Worm (Caenorhabditis elegans) whole organism, L2 larva: ENCODE data around the gene pph-4.1.

ENCODE experiments used
- C34F6.9 ChIP-seq: fragments of 150-350 bp; optimal IDR thresholded peaks from 2 replicates; lab custom pipeline; 2014; ENCODE audit warnings: missing biosample characterization, missing genetic modification characterization
- F13H6.1 ChIP-seq: sonication (generic microtip); optimal IDR thresholded peaks from 2 replicates; lab custom pipeline; 2016; ENCODE audit warnings: missing genetic modification characterization, missing compliant biosample characterization
- Y55F3AM.14 ChIP-seq: fragments of 200-800 bp; sonication (Bioruptor generic); optimal IDR thresholded peaks from 2 replicates; lab custom pipeline; 2018; ENCODE audit warnings: mild to moderate bottlenecking, missing genetic modification characterization, missing compliant biosample characterization
- ZK546.5 ChIP-seq: sonication (generic microtip); optimal IDR thresholded peaks from 2 replicates; lab custom pipeline; 2017; ENCODE audit warnings: missing biosample characterization, missing genetic modification characterization
- alr-1 ChIP-seq: fragments of 150-350 bp; optimal IDR thresholded peaks from 2 replicates; lab custom pipeline; 2014; ENCODE audit warnings: missing biosample characterization, missing genetic modification characterization
- ama-1 ChIP-seq: fragments of 150-350 bp; optimal IDR thresholded peaks from 2 replicates; lab custom pipeline; 2018; ENCODE audit warnings: inconsistent platforms
- blmp-1 ChIP-seq: sonication (generic microtip); optimal IDR thresholded peaks from 2 replicates; lab custom pipeline; 2017; ENCODE audit warnings: missing genetic modification characterization, mild to moderate bottlenecking, missing compliant biosample characterization, antibody characterized with exemption, moderate library complexity; ENCODE audit not compliant: insufficient read depth
- ceh-16 ChIP-seq: fragments of 150-350 bp; optimal IDR thresholded peaks from 2 replicates; lab custom pipeline; 2014; ENCODE audit warnings: missing biosample characterization, missing genetic modification characterization
- ceh-82 ChIP-seq: fragments of 150-350 bp; optimal IDR thresholded peaks from 2 replicates; lab custom pipeline; 2014; ENCODE audit warnings: missing biosample characterization, missing genetic modification characterization
- crh-2 ChIP-seq: sonication (generic microtip); optimal IDR thresholded peaks from 2 replicates; lab custom pipeline; 2017; ENCODE audit warnings: missing biosample characterization, missing genetic modification characterization
- elt-1 ChIP-seq: fragments of 150-350 bp; optimal IDR thresholded peaks from 2 replicates; lab custom pipeline; 2014; ENCODE audit warnings: missing biosample characterization, missing genetic modification characterization
- fos-1 ChIP-seq: fragments of 150-350 bp; optimal IDR thresholded peaks from 2 replicates; lab custom pipeline; 2014; ENCODE audit warnings: missing biosample characterization, missing genetic modification characterization
- gmeb-1 ChIP-seq: fragments of 150-350 bp; optimal IDR thresholded peaks from 2 replicates; lab custom pipeline; 2014; ENCODE audit warnings: missing biosample characterization, missing genetic modification characterization
- lin-11 ChIP-seq: fragments of 150-350 bp; sonication (generic microtip); optimal IDR thresholded peaks from 2 replicates; lab custom pipeline; 2014; ENCODE audit warnings: missing biosample characterization, missing genetic modification characterization, inconsistent platforms, mixed read lengths
- lin-13 ChIP-seq: fragments of 150-350 bp; optimal IDR thresholded peaks from 2 replicates; lab custom pipeline; 2014; ENCODE audit warnings: missing biosample characterization, missing genetic modification reagents, missing genetic modification characterization
- lsy-2 ChIP-seq, 2 experiments: fragments of 150-350 bp in 1 of 2; sonication (generic microtip) in 1 of 2; optimal IDR thresholded peaks; 2 replicates each; lab custom pipeline; 2014 to 2017; ENCODE audit warnings: missing biosample characterization in 2 of 2, missing genetic modification characterization in 2 of 2
- mab-5 ChIP-seq: fragments of 150-350 bp; optimal IDR thresholded peaks from 2 replicates; lab custom pipeline; 2014; ENCODE audit warnings: missing biosample characterization, missing genetic modification characterization
- mbf-1 ChIP-seq: sonication (generic microtip); optimal IDR thresholded peaks from 2 replicates; lab custom pipeline; 2017; ENCODE audit warnings: missing biosample characterization, missing genetic modification characterization
- mdl-1 ChIP-seq, 2 experiments: fragments of 150-350 bp in 1 of 2; sonication (generic microtip) in 1 of 2; optimal IDR thresholded peaks; 2 replicates each; lab custom pipeline; 2017; ENCODE audit warnings: missing biosample characterization in 2 of 2, missing genetic modification characterization in 2 of 2
- nhr-10 ChIP-seq: sonication (generic microtip); optimal IDR thresholded peaks from 2 replicates; lab custom pipeline; 2017; ENCODE audit warnings: missing biosample characterization, missing genetic modification characterization
- nhr-11 ChIP-seq: fragments of 150-350 bp; optimal IDR thresholded peaks from 2 replicates; lab custom pipeline; 2014; ENCODE audit warnings: missing biosample characterization, missing genetic modification characterization
- nhr-129 ChIP-seq: fragments of 150-350 bp; optimal IDR thresholded peaks from 2 replicates; lab custom pipeline; 2014; ENCODE audit warnings: missing biosample characterization, missing genetic modification characterization
- nhr-21 ChIP-seq: fragments of 150-350 bp; optimal IDR thresholded peaks from 2 replicates; lab custom pipeline; 2014; ENCODE audit warnings: missing biosample characterization, missing genetic modification characterization
- nhr-23 ChIP-seq: fragments of 150-350 bp; optimal IDR thresholded peaks from 2 replicates; lab custom pipeline; 2014; ENCODE audit warnings: missing biosample characterization, missing genetic modification reagents, missing genetic modification characterization
- nhr-25 ChIP-seq: fragments of 150-350 bp; sonication (generic microtip); optimal IDR thresholded peaks from 3 replicates; lab custom pipeline; 2014; ENCODE audit warnings: missing biosample characterization, missing genetic modification characterization
- nhr-6 ChIP-seq: fragments of 150-350 bp; optimal IDR thresholded peaks from 2 replicates; lab custom pipeline; 2014; ENCODE audit warnings: missing biosample characterization, missing genetic modification characterization
- peb-1 ChIP-seq: fragments of 150-350 bp; optimal IDR thresholded peaks from 2 replicates; lab custom pipeline; 2014; ENCODE audit warnings: missing biosample characterization, missing genetic modification characterization
- sem-4 ChIP-seq: fragments of 150-350 bp; optimal IDR thresholded peaks from 2 replicates; lab custom pipeline; 2014; ENCODE audit warnings: missing biosample characterization, missing genetic modification reagents, missing genetic modification characterization
- sma-3 ChIP-seq: sonication (generic microtip); optimal IDR thresholded peaks from 2 replicates; lab custom pipeline; 2016; ENCODE audit warnings: missing genetic modification reagents, missing genetic modification characterization, missing compliant biosample characterization
- sma-9 ChIP-seq, 2 experiments: fragments of 150-350 bp in 1 of 2; sonication (generic microtip) in 1 of 2; optimal IDR thresholded peaks; 2 replicates each; lab custom pipeline; 2014 to 2016; ENCODE audit warnings: missing genetic modification characterization in 2 of 2, mild to moderate bottlenecking in 1 of 2, missing biosample characterization in 1 of 2, missing compliant biosample characterization in 1 of 2, missing genetic modification reagents in 1 of 2, moderate library complexity in 1 of 2
- snpc-4 ChIP-seq: fragments of 150-350 bp; optimal IDR thresholded peaks from 2 replicates; lab custom pipeline; 2014; ENCODE audit warnings: missing biosample characterization, missing genetic modification characterization
- unc-39 ChIP-seq: fragments of 150-350 bp; optimal IDR thresholded peaks from 2 replicates; lab custom pipeline; 2014; ENCODE audit warnings: missing biosample characterization, missing genetic modification characterization
- unc-55 ChIP-seq: fragments of 150-350 bp; sonication (generic microtip); optimal IDR thresholded peaks from 3 replicates; lab custom pipeline; 2014; ENCODE audit warnings: missing biosample characterization, missing genetic modification reagents, missing genetic modification characterization
- unc-62 ChIP-seq: fragments of 150-350 bp; optimal IDR thresholded peaks from 2 replicates; lab custom pipeline; 2014; ENCODE audit warnings: missing biosample characterization, missing genetic modification reagents, missing genetic modification characterization
- zag-1 ChIP-seq: fragments of 150-350 bp; optimal IDR thresholded peaks from 2 replicates; lab custom pipeline; 2014; ENCODE audit warnings: missing biosample characterization, missing genetic modification characterization
- ztf-1 ChIP-seq: fragments of 200-800 bp; sonication (Bioruptor generic); conservative IDR thresholded peaks from 2 replicates; pipeline ENCODE4 v1.3.6; 2022; ENCODE audit warnings: missing genetic modification characterization, missing compliant biosample characterization

pph-4.1 gene

DNA sequence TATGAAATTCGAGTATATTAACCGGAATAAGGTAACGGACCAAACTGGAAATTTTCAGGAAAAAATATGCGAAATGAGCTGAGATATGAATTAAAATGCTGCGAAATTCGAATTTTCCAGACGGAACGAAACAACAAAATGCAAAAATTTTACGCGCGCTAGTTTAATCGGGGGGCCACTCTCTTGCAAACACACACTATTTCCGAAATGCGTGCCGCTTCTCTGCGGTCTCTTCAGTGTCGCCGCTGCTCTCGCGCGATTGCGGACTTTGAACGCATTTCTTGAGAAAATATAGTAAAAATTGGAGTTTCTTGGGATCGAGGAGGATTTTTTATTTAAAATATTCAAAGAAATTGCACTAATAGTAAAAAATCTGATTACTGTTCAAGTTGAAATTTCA, 18.3 kb upstream of the pph-4.1 start:
- TF ChIP-seq ama-1 (no peak), ztf-1 (GFP tag; lab: Robert Waterston, UW) (no peak), lin-11 (tag; lab: Kevin White, UChicago) (peak; percentile 75), nhr-10 (tag; lab: Kevin White, UChicago) (no peak), mbf-1 (tag; lab: Kevin White, UChicago) (peak; percentile 15), nhr-129 (tag; lab: Kevin White, UChicago) (peak; percentile 2), ceh-82 (tag; lab: Kevin White, UChicago) (no peak), elt-1 (tag; lab: Kevin White, UChicago) (no peak), unc-55 (GFP tag; lab: Kevin White, UChicago) (peak; percentile 68), sem-4 (tag; lab: Kevin White, UChicago) (peak; percentile 56), nhr-21 (no peak), gmeb-1 (tag; lab: Kevin White, UChicago) (peak; percentile 3)

DNA sequence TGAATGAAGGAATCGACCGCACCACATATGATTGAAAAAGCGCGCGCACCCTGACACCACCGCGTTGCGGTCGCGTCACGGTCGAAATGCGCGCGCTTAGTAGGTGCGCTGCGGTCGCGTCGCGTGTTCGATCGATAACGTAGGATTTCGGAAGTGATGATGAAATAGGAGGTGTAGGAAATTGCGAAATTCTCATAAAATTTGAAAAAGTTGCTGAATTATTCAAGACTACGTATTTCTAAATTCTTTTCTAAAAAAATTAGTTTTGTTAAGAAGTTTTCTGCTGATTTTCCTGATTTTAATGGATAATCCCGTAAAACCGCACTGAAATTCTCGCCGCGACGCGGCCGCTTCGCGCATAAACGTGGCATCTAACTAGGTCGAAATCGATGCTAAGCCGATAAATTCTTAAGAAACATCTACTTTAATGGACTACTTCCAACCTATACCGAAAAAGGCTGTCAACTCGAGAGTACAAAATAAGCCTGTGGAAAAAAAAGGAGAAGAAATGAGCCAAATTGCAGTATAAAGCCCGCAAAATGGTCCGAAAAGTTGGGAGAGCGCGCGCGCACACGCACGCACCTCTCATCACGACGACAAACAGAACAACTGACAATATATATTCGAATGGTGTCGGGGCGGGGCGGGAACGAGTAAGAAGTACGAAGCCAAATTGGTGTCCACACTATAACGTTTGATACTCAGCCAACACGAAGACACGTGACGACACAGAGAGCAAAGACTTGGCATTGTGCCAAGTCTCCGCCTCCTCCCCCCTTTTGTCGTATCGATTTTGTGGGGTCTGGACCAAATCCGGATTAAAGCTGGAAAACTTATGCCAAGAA, 17.5 kb upstream of the pph-4.1 start, which contains the start of gene his-72:
his-72 (minus strand) TSS at position 589 of the 845 bp plus-strand sequence.
- TF ChIP-seq unc-39 (tag; lab: Kevin White, UChicago) (no peak), nhr-6 (peak; percentile 19), sma-9 (GFP tag; optimal IDR thresholded peaks at IDR 0.05; lab: Kevin White, UChicago) (peak; percentile 48), sma-9 (tag; optimal IDR thresholded peaks at IDR 0.05; lab: Kevin White, UChicago) (no peak), nhr-21 (peak; percentile 8), fos-1 (tag; lab: Kevin White, UChicago) (peak; percentile 7), mab-5 (tag; lab: Kevin White, UChicago) (peak; percentile 35), ama-1 (peak; percentile 93), unc-55 (GFP tag; lab: Kevin White, UChicago) (peak; percentile 42), blmp-1 (peak; percentile 10), zag-1 (tag; lab: Kevin White, UChicago) (peak; percentile 9), F13H6.1 (peak; percentile 52), sem-4 (tag; lab: Kevin White, UChicago) (peak; percentile 63), C34F6.9 (peak; percentile 73), gmeb-1 (tag; lab: Kevin White, UChicago) (peak; percentile 47), mdl-1 (tag; optimal IDR thresholded peaks at IDR 0.05; lab: Kevin White, UChicago) (peak; percentile 29 to 62), snpc-4 (tag; lab: Kevin White, UChicago) (no peak), alr-1 (tag; lab: Kevin White, UChicago) (no peak), nhr-23 (tag; lab: Kevin White, UChicago) (no peak), ceh-82 (tag; lab: Kevin White, UChicago) (no peak), lin-11 (tag; lab: Kevin White, UChicago) (peak; percentile 8), nhr-129 (tag; lab: Kevin White, UChicago) (peak; percentile 51), crh-2 (tag; lab: Kevin White, UChicago) (peak; percentile 9), nhr-11 (tag; lab: Kevin White, UChicago) (no peak), lsy-2 (tag; optimal IDR thresholded peaks at IDR 0.05; lab: Kevin White, UChicago) (peak in 1 of 2 experiments; percentile 65), sma-3 (GFP tag; lab: Kevin White, UChicago) (peak; percentile 17), lin-13 (peak; percentile 77), Y55F3AM.14 (no peak), nhr-25 (tag; lab: Kevin White, UChicago) (peak; percentile 62)

DNA sequence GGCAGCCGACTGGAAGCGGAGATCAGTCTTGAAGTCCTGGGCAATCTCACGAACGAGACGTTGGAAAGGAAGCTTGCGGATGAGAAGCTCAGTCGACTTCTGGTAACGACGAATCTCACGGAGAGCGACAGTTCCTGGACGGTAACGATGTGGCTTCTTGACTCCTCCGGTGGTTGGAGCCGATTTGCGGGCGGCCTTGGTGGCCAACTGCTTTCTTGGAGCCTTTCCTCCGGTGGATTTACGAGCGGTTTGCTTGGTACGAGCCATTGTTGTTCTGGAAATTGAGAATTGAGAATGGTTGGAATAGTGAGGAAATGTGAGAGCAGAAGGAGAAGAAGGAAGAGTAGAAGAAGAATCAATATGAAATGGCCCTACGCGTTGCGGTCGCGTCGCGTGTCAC, 16.8 kb upstream of the pph-4.1 start:
- TF ChIP-seq gmeb-1 (tag; lab: Kevin White, UChicago) (no peak), nhr-21 (no peak), ama-1 (no peak)
- TF ChIP-seq, all 48 proteins: peak for 0

DNA sequence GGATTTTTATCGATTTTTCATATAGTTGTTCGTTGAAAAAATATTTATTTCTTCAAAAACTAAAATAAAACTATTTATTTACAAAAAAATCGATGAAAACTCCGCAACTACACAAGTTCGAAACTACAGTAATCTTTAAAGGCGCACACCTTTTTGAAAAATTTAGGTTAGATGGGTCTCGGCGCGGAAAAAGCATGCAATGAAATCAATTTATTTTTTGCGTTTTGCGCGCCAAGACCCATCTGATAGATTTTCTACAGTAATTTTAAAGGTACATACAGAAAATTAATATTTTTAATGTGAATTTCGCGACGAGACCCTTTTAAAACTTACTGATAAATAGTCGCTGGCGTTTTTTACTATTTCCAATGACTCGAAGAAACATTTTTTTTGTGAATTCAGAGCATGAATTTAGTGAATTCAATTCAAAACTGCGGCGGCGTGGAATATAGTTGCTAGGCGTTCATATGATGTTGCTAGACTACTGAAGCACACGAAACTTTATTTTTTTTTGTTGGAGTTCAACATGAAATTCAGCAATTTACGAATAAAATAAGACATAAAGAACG, 15.9 kb upstream of the pph-4.1 start, which contains the start of gene Y75B8A.33:
Y75B8A.33 (minus strand) TSS at position 385 of the 569 bp plus-strand sequence.
- TF ChIP-seq lsy-2 (tag; optimal IDR thresholded peaks at IDR 0.05; lab: Kevin White, UChicago) (peak in 1 of 2 experiments; percentile 24), sem-4 (tag; lab: Kevin White, UChicago) (peak; percentile 23), lin-13 (peak; percentile 40), ama-1 (peak; percentile 69), peb-1 (tag; lab: Kevin White, UChicago) (no peak), C34F6.9 (no peak), ZK546.5 (tag; lab: Kevin White, UChicago) (no peak), ceh-16 (no peak), unc-39 (tag; lab: Kevin White, UChicago) (no peak), nhr-6 (no peak), unc-62 (GFP tag; lab: Kevin White, UChicago) (no peak), nhr-129 (tag; lab: Kevin White, UChicago) (no peak)
